Worm (Caenorhabditis elegans) whole organism, late embryonic: ENCODE measurements around the gene nstp-4.
A peak's percentile ranks its signal among the peaks of the same experiment; 100 is the strongest.

Source experiments
- C08G9.2 ChIP-seq: sonication (generic microtip); optimal IDR thresholded peaks from 2 replicates; lab custom pipeline; 2016; ENCODE audit warnings: mild to moderate bottlenecking, missing genetic modification characterization, moderate library complexity, missing compliant biosample characterization
- F13H6.1 ChIP-seq: sonication (generic microtip); optimal IDR thresholded peaks from 2 replicates; lab custom pipeline; 2016; ENCODE audit warnings: missing genetic modification characterization, missing compliant biosample characterization
- K09A11.1 ChIP-seq: sonication (generic microtip); optimal IDR thresholded peaks from 2 replicates; lab custom pipeline; 2017; ENCODE audit warnings: antibody characterized with exemption, mild to moderate bottlenecking, missing genetic modification characterization, missing compliant biosample characterization; ENCODE audit not compliant: insufficient read depth
- T23F11.4 ChIP-seq: fragments of 200-800 bp; sonication (Bioruptor generic); optimal IDR thresholded peaks from 2 replicates; lab custom pipeline; 2018; ENCODE audit warnings: mild to moderate bottlenecking, missing genetic modification characterization, missing compliant biosample characterization
- Y22D7AL.16 ChIP-seq: sonication (generic microtip); optimal IDR thresholded peaks from 2 replicates; lab custom pipeline; 2016; ENCODE audit warnings: missing genetic modification characterization, missing compliant biosample characterization
- ceh-18 ChIP-seq: sonication (generic microtip); optimal IDR thresholded peaks from 2 replicates; lab custom pipeline; 2016; ENCODE audit warnings: missing genetic modification characterization, missing compliant biosample characterization
- ceh-19 ChIP-seq: fragments of 200-800 bp; sonication (Bioruptor generic); optimal IDR thresholded peaks from 2 replicates; lab custom pipeline; 2018; ENCODE audit warnings: mild to moderate bottlenecking, missing genetic modification characterization, missing compliant biosample characterization
- ceh-22 ChIP-seq: sonication (generic microtip); optimal IDR thresholded peaks from 2 replicates; lab custom pipeline; 2017; ENCODE audit warnings: missing biosample characterization, missing genetic modification characterization
- ceh-31 ChIP-seq: sonication (generic microtip); optimal IDR thresholded peaks from 2 replicates; lab custom pipeline; 2016; ENCODE audit warnings: missing genetic modification characterization, missing compliant biosample characterization
- ceh-6 ChIP-seq: fragments of 200-800 bp; sonication (Bioruptor generic); optimal IDR thresholded peaks from 2 replicates; lab custom pipeline; 2018; ENCODE audit warnings: mild to moderate bottlenecking, missing genetic modification characterization, missing compliant biosample characterization
- ceh-9 ChIP-seq: sonication (generic microtip); optimal IDR thresholded peaks from 2 replicates; lab custom pipeline; 2016; ENCODE audit warnings: mild to moderate bottlenecking, missing genetic modification characterization, inconsistent platforms, missing compliant biosample characterization
- che-1 ChIP-seq: sonication (generic microtip); optimal IDR thresholded peaks from 2 replicates; lab custom pipeline; 2016; ENCODE audit warnings: mild to moderate bottlenecking, missing genetic modification characterization, missing compliant biosample characterization
- dve-1 ChIP-seq: sonication (generic microtip); optimal IDR thresholded peaks from 2 replicates; lab custom pipeline; 2017; ENCODE audit warnings: antibody characterized with exemption, mild to moderate bottlenecking, missing genetic modification characterization, missing compliant biosample characterization
- elt-2 ChIP-seq: sonication (generic microtip); optimal IDR thresholded peaks from 2 replicates; lab custom pipeline; 2016; ENCODE audit warnings: missing genetic modification reagents, missing genetic modification characterization, missing compliant biosample characterization
- elt-4 ChIP-seq: sonication (generic microtip); optimal IDR thresholded peaks from 2 replicates; lab custom pipeline; 2016; ENCODE audit warnings: missing genetic modification characterization, missing compliant biosample characterization
- ets-4 ChIP-seq: sonication (generic microtip); optimal IDR thresholded peaks from 2 replicates; lab custom pipeline; 2016; ENCODE audit warnings: missing genetic modification characterization, missing compliant biosample characterization
- fkh-10 ChIP-seq: fragments of 150-350 bp; optimal IDR thresholded peaks from 2 replicates; lab custom pipeline; 2014; ENCODE audit warnings: missing biosample characterization, missing genetic modification reagents, missing genetic modification characterization
- hlh-6 ChIP-seq: sonication (generic microtip); optimal IDR thresholded peaks from 2 replicates; lab custom pipeline; 2016; ENCODE audit warnings: missing genotype, missing genetic modification characterization, missing compliant biosample characterization
- hlh-8 ChIP-seq: sonication (generic microtip); optimal IDR thresholded peaks from 2 replicates; lab custom pipeline; 2016; ENCODE audit warnings: missing genotype, missing genetic modification characterization, missing compliant biosample characterization
- lim-6 ChIP-seq: sonication (generic microtip); optimal IDR thresholded peaks from 2 replicates; lab custom pipeline; 2016; ENCODE audit warnings: missing genetic modification characterization, missing compliant biosample characterization
- lin-11 ChIP-seq: fragments of 200-800 bp; sonication (Bioruptor generic); optimal IDR thresholded peaks from 2 replicates; lab custom pipeline; 2018; ENCODE audit warnings: mild to moderate bottlenecking, missing genetic modification characterization, missing compliant biosample characterization
- nfya-1 ChIP-seq: sonication (generic microtip); optimal IDR thresholded peaks from 2 replicates; lab custom pipeline; 2017; ENCODE audit warnings: missing genetic modification characterization, mild to moderate bottlenecking, missing compliant biosample characterization, antibody characterized with exemption, moderate library complexity
- nhr-232 ChIP-seq: sonication (generic microtip); optimal IDR thresholded peaks from 2 replicates; lab custom pipeline; 2016; ENCODE audit warnings: missing genetic modification characterization, missing compliant biosample characterization
- npax-4 ChIP-seq: sonication (generic microtip); optimal IDR thresholded peaks from 2 replicates; lab custom pipeline; 2016; ENCODE audit warnings: missing genetic modification characterization, missing compliant biosample characterization
- odd-2 ChIP-seq: sonication (generic microtip); optimal IDR thresholded peaks from 2 replicates; lab custom pipeline; 2017; ENCODE audit warnings: antibody characterized with exemption, mild to moderate bottlenecking, missing genetic modification characterization, missing compliant biosample characterization
- pag-3 ChIP-seq: sonication (generic microtip); optimal IDR thresholded peaks from 2 replicates; lab custom pipeline; 2016; ENCODE audit warnings: missing compliant biosample characterization, missing genetic modification characterization, borderline replicate concordance
- pax-1 ChIP-seq: fragments of 150-350 bp; optimal IDR thresholded peaks from 2 replicates; lab custom pipeline; 2014; ENCODE audit warnings: missing biosample characterization, missing genetic modification characterization
- pros-1 ChIP-seq: fragments of 150-350 bp; optimal IDR thresholded peaks from 2 replicates; lab custom pipeline; 2014; ENCODE audit warnings: missing biosample characterization, missing genetic modification reagents, missing genetic modification characterization
- rnt-1 ChIP-seq: sonication (generic microtip); optimal IDR thresholded peaks from 2 replicates; lab custom pipeline; 2016; ENCODE audit warnings: missing genetic modification characterization, missing compliant biosample characterization
- sdc-2 ChIP-seq: sonication (generic microtip); optimal IDR thresholded peaks from 2 replicates; lab custom pipeline; 2016; ENCODE audit warnings: missing genotype, missing genetic modification characterization, missing compliant biosample characterization
- sox-2 ChIP-seq: fragments of 200-800 bp; sonication (Bioruptor generic); IDR thresholded peaks from 2 replicates; pipeline ENCODE4 v1.3.6; 2022; ENCODE audit warnings: missing genetic modification reagents, missing genetic modification characterization, missing compliant biosample characterization
- sox-4 ChIP-seq: sonication (generic microtip); optimal IDR thresholded peaks from 2 replicates; lab custom pipeline; 2017; ENCODE audit warnings: mild to moderate bottlenecking, missing genetic modification characterization, inconsistent platforms, missing compliant biosample characterization
- syd-9 ChIP-seq: sonication (generic microtip); optimal IDR thresholded peaks from 2 replicates; lab custom pipeline; 2016; ENCODE audit warnings: mild to moderate bottlenecking, missing genetic modification characterization, moderate library complexity, missing compliant biosample characterization
- tbx-2 ChIP-seq: sonication (generic microtip); optimal IDR thresholded peaks from 2 replicates; lab custom pipeline; 2016; ENCODE audit warnings: missing genetic modification characterization, missing compliant biosample characterization
- tbx-7 ChIP-seq: sonication (generic microtip); optimal IDR thresholded peaks from 2 replicates; lab custom pipeline; 2016; ENCODE audit warnings: missing genotype, missing genetic modification characterization, missing compliant biosample characterization
- unc-3 ChIP-seq, 2 experiments: fragments of 200-800 bp in 1 of 2; sonication (Bioruptor generic) in 1 of 2; sonication (generic microtip) in 1 of 2; conservative IDR thresholded peaks in 1 of 2; optimal IDR thresholded peaks in 1 of 2; 2 replicates each; pipeline versions ENCODE4 v1.3.6 to Lab custom; 2016 to 2022; ENCODE audit warnings: missing compliant biosample characterization in 2 of 2, missing genetic modification characterization in 2 of 2, missing genetic modification reagents in 1 of 2
- unc-42 ChIP-seq: sonication (generic microtip); optimal IDR thresholded peaks from 2 replicates; lab custom pipeline; 2016; ENCODE audit warnings: missing genotype, missing genetic modification characterization, missing compliant biosample characterization
- unc-55 ChIP-seq: sonication (generic microtip); optimal IDR thresholded peaks from 2 replicates; lab custom pipeline; 2017; ENCODE audit warnings: missing biosample characterization, missing genetic modification reagents, missing genetic modification characterization
- unc-86 ChIP-seq: sonication (generic microtip); optimal IDR thresholded peaks from 2 replicates; lab custom pipeline; 2016; ENCODE audit warnings: missing genetic modification characterization, missing compliant biosample characterization
- zip-5 ChIP-seq: sonication (generic microtip); optimal IDR thresholded peaks from 2 replicates; lab custom pipeline; 2016; ENCODE audit warnings: missing genetic modification characterization, missing compliant biosample characterization

nstp-4 gene

DNA sequence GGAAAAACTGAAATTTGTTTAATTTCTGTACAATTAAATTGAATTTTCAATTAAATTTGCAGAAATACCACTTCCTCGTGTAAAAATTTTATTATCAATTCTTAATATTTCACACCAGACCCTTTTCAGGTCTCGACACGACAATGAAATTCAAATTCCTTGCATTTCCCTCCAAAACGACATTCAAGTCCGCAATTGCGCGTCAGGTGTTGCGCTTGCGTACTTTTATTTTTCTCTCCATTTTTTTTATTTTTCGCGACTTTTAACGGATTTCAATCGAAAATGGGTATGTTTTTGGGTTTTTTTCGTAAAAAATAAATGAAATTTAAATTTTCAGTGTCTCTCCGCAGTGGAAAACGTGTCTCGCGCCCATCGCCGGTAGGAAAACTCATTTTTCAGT, 2.7 kb upstream of the nstp-4 start, which contains the start of gene C03H5.3:
TSS of gene C03H5.3 (plus strand) at position 132 of the 400 bp plus-strand sequence.
- TF ChIP-seq ceh-6 (GFP tag; lab: Kevin White, UChicago): no peak
- TF ChIP-seq sdc-2 (tag; lab: Kevin White, UChicago): no peak
- no peak for TF ChIP-seq npax-4 (tag; lab: Kevin White, UChicago)
- no peak for TF ChIP-seq F13H6.1 (tag; lab: Kevin White, UChicago)
- no peak for TF ChIP-seq pax-1 (tag; lab: Kevin White, UChicago)
- TF ChIP-seq elt-2 (tag; lab: Kevin White, UChicago): no peak
- TF ChIP-seq fkh-10: no peak
- no peak for TF ChIP-seq unc-55

DNA sequence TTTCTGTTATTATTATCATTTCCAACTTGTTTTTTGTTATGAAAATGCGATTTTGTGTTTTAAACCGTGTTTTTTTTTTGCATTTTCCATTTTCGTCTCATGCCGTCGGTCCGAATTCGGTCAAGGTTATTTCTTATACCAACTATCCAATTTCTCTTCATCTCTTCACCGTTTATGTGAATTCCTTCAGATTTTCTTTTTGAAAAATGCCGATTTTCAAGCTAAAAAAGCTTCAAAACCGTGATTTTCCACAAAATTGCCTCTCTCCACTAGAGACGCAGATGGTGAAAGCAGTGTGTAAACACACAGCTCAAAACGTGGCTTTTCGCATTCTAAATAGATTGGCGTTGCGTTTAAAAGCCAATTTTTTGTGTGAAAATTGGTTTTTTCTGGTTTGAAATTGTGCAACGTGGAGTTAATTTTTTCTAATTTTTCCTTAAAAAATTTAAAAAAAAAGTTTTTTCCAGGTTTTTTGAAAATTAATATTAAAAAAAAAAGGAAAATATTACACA, 733 bp upstream of the nstp-4 start:
- TF ChIP-seq elt-2 (tag; lab: Kevin White, UChicago) (peak; percentile 15), sox-2 (GFP tag; lab: Robert Waterston, UW) (no peak)

DNA sequence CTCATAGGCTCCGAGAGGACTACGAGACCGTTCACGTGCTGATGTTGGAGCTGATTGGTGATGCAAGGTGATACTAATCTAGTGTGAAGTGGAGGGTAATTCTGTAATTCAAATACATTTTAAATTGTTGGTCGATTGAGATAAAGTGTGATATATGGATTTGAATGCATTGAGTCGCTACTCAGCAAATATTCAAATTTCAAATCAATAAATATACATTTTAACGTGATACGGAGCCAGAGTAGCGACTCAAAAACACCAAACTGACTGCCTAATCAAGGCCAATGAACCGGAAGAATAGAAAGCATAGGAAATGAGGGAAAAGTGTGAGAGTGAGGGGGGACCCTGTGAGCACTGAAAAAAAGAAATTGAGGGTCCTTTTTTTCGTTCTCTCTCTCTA, 10.7 kb downstream of the nstp-4 start, which contains the start of gene C03H5.6:
TSS of gene C03H5.6 (minus strand) at position 101 of the 400 bp plus-strand sequence.
- no peak for TF ChIP-seq tbx-2 (tag; lab: Kevin White, UChicago)
- TF ChIP-seq elt-4: no peak
- no peak for TF ChIP-seq unc-42 (tag; lab: Kevin White, UChicago)
- no peak for TF ChIP-seq zip-5
- TF ChIP-seq T23F11.4 (GFP tag; lab: Kevin White, UChicago): no peak
- TF ChIP-seq C08G9.2 (tag; lab: Kevin White, UChicago): no peak
- no peak for TF ChIP-seq sox-4 (tag; lab: Kevin White, UChicago)

DNA sequence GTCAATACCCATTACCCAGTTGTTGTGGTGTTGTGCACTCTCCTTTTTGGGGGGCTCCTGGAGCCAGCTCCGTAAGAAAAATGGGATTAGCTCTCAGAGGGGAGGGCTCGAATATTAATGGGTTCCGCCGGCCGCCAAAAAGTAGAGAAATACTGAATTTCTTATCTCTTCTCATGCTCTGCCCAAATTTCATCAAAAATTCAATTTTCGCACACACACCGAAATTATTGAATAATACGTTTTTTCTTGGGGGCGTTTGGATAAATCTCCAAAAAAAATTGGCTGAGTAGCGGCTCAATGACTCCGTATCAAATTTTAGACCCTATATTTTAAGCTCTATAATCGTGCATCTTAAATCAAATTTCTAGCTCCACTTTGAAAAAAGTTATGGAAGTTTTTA, 11.5 kb downstream of the nstp-4 start:
- TF ChIP-seq unc-42 (tag; lab: Kevin White, UChicago) (peak; percentile 81), pag-3 (tag; lab: Kevin White, UChicago) (no peak)

DNA sequence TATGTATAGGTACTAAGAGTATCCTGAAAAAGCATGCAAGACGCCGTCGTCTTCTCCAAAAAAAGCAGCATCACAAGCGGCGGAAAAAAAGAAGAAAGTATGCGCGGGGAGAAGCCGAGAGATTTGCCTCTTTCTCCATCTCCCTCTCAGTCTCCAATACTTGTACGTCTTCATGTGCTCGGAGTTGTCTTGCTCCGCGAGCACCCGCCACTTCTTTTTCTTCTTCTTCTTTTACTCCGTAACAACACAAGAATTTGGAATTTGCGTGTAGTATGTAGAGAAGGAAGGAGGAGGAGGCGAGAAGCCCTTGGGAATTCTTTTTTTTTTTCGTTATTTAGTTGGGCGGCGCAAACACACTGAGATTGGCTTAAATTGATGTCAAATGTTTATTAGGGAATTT, 12.6 kb downstream of the nstp-4 start:
- no peak for TF ChIP-seq unc-55
- no peak for TF ChIP-seq F13H6.1 (tag; lab: Kevin White, UChicago)
- TF ChIP-seq unc-3 (GFP tag; conservative IDR thresholded peaks at IDR 0.05; lab: Robert Waterston, UW): 0 out of 2 replicates have a peak, but pooled peaks have one; percentile 7
- TF ChIP-seq unc-3 (tag; optimal IDR thresholded peaks at IDR 0.05; lab: Kevin White, UChicago): peak; percentile 63
- no peak for TF ChIP-seq lim-6 (tag; lab: Kevin White, UChicago)
- TF ChIP-seq unc-42 (tag; lab: Kevin White, UChicago): peak; percentile 41
- TF ChIP-seq nfya-1 (tag; lab: Kevin White, UChicago): peak; percentile 8
- no peak for TF ChIP-seq syd-9 (tag; lab: Kevin White, UChicago)
- no peak for TF ChIP-seq sox-4 (tag; lab: Kevin White, UChicago)
- no peak for TF ChIP-seq C08G9.2 (tag; lab: Kevin White, UChicago)
- no peak for TF ChIP-seq tbx-7 (tag; lab: Kevin White, UChicago)
- TF ChIP-seq ceh-31 (tag; lab: Kevin White, UChicago): peak; percentile 9
- TF ChIP-seq ceh-9: no peak
- no peak for TF ChIP-seq nhr-232

DNA sequence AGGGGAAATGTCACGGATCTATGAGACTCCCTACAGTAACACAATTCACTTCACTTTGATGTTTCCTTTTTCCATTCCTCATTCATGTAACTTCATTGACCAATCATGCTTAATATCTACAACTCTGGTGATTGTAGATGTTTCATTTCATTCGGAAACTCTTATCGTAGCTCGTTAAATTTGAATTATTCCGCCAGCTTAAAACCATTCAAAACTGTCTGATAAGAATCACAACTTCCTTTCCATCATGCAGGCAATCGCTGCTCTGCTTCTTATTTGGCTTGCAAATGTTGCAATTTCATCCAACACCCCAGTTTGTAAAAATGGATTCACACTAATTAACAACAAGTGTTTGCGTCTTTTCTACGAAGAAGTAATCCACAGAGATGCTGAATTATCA, 13.8 kb downstream of the nstp-4 start, which contains the start of gene clec-10:
TSS of gene clec-10 (plus strand) at position 244 of the 400 bp plus-strand sequence.
- TF ChIP-seq hlh-8 (tag; lab: Kevin White, UChicago) (no peak), rnt-1 (tag; lab: Kevin White, UChicago) (no peak), ets-4 (tag; lab: Kevin White, UChicago) (no peak), ceh-22 (no peak), syd-9 (tag; lab: Kevin White, UChicago) (no peak), lim-6 (tag; lab: Kevin White, UChicago) (no peak), unc-86 (tag; lab: Kevin White, UChicago) (no peak), Y22D7AL.16 (tag; lab: Kevin White, UChicago) (no peak), che-1 (tag; lab: Kevin White, UChicago) (no peak), K09A11.1 (no peak), ceh-19 (GFP tag; lab: Kevin White, UChicago) (no peak), tbx-7 (tag; lab: Kevin White, UChicago) (no peak), dve-1 (tag; lab: Kevin White, UChicago) (no peak), pros-1 (tag; lab: Kevin White, UChicago) (no peak), lin-11 (tag; lab: Kevin White, UChicago) (no peak), odd-2 (tag; lab: Kevin White, UChicago) (no peak), unc-3 (GFP tag; conservative IDR thresholded peaks at IDR 0.05; lab: Robert Waterston, UW) (no peak), unc-3 (tag; optimal IDR thresholded peaks at IDR 0.05; lab: Kevin White, UChicago) (no peak), ceh-18 (no peak), hlh-6 (tag; lab: Kevin White, UChicago) (no peak)
